Worm (Caenorhabditis elegans): ENCODE results near the gene F28H7.2.

DNA sequence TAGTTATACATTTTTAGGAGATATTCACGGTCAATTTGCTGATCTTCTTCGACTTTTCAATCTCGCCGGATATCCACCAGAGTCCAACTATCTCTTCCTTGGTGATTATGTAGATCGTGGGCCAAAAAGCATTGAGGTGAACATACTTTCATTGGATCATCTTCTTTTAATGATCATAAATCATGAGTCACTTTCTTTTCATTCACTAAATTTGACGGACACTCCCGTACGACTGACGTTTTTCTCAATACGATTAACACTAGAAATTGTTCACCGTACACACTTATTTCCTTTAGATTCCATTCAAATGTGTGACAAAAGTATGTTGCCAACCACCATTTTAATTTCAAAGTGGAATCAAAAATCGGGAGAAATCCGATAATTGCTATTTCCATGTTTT lies 44.8 kb upstream of the F28H7.2 start:
- TF ChIP-seq elt-3 (tag; optimal IDR thresholded peaks at IDR 0.05) (no peak), elt-1 (tag; optimal IDR thresholded peaks at IDR 0.05; ENCODE audit: borderline replicate concordance, insufficient read depth) (no peak), M03D4.4 (tag; optimal IDR thresholded peaks at IDR 0.05) (no peak), unc-62 (GFP tag; optimal IDR thresholded peaks at IDR 0.05) (no peak), lsy-2 (tag; optimal IDR thresholded peaks at IDR 0.05) (no peak), ceh-43 (GFP tag; optimal IDR thresholded peaks at IDR 0.05) (no peak), blmp-1 (tag; optimal IDR thresholded peaks at IDR 0.05) (no peak), nhr-12 (tag; optimal IDR thresholded peaks at IDR 0.05) (no peak), unc-39 (tag; optimal IDR thresholded peaks at IDR 0.05) (no peak)

Measured in whole organism, mixed stage, embryonic.